Fruit fly (Drosophila melanogaster) whole organism, embryonic: ENCODE data around the gene CG43645.

ENCODE experiments used
- BEAF-32 ChIP-seq: fragments of 200-800 bp; sonication (Bioruptor generic); optimal IDR thresholded peaks from 3 replicates; lab custom pipeline; 2017; ENCODE audit warnings: missing biosample characterization, missing genetic modification characterization, mild to moderate bottlenecking, moderate library complexity, missing genetic modification reagents
- CG12236 ChIP-seq: fragments of 200-800 bp; sonication (Bioruptor generic); optimal IDR thresholded peaks from 2 replicates; lab custom pipeline; 2016; ENCODE audit warnings: missing biosample characterization, missing genetic modification characterization
- CG12659 ChIP-seq: fragments of 200-800 bp; sonication (Bioruptor generic); optimal IDR thresholded peaks from 3 replicates; lab custom pipeline; 2017; ENCODE audit warnings: mild to moderate bottlenecking, missing biosample characterization, missing genetic modification reagents, missing genetic modification characterization
- CG12744 ChIP-seq: fragments of 200-800 bp; sonication (Bioruptor generic); optimal IDR thresholded peaks from 2 replicates; lab custom pipeline; 2016; ENCODE audit warnings: missing biosample characterization, missing genetic modification characterization
- CG13287 ChIP-seq: fragments of 200-800 bp; sonication (Bioruptor generic); IDR thresholded peaks from 2 replicates; pipeline ENCODE4 v1.3.6; 2022; ENCODE audit warnings: missing biosample characterization, missing genetic modification characterization; ENCODE audit not compliant: partially characterized antibody
- CG1529 ChIP-seq: fragments of 200-800 bp; sonication (Bioruptor generic); optimal IDR thresholded peaks from 3 replicates; lab custom pipeline; 2018; ENCODE audit warnings: missing biosample characterization, missing genetic modification characterization
- CG15479 ChIP-seq: fragments of 200-800 bp; sonication (Bioruptor generic); optimal IDR thresholded peaks from 3 replicates; lab custom pipeline; 2019; ENCODE audit warnings: missing biosample characterization, mild to moderate bottlenecking, missing genetic modification characterization, moderate library complexity
- CG15601 ChIP-seq: fragments of 200-800 bp; sonication (Bioruptor generic); optimal IDR thresholded peaks from 3 replicates; lab custom pipeline; 2019; ENCODE audit warnings: missing biosample characterization, mild to moderate bottlenecking, missing genetic modification characterization, moderate library complexity
- CG15696 ChIP-seq: fragments of 200-800 bp; sonication (Bioruptor generic); optimal IDR thresholded peaks from 2 replicates; lab custom pipeline; 2019; ENCODE audit warnings: missing biosample characterization, mild to moderate bottlenecking, missing genetic modification characterization, moderate library complexity
- CG32532 ChIP-seq: fragments of 200-800 bp; sonication (Bioruptor generic); IDR thresholded peaks from 2 replicates; pipeline ENCODE4 v1.3.6; 2022; ENCODE audit warnings: missing biosample characterization, missing genetic modification characterization
- CG5245 ChIP-seq: fragments of 200-800 bp; sonication (Bioruptor generic); optimal IDR thresholded peaks from 3 replicates; lab custom pipeline; 2016; ENCODE audit warnings: missing biosample characterization, missing genetic modification characterization
- CG6272 ChIP-seq: fragments of 200-800 bp; sonication (Bioruptor generic); IDR thresholded peaks from 2 replicates; pipeline ENCODE4 v1.3.6; 2022; ENCODE audit warnings: missing biosample characterization, missing genetic modification characterization
- CG7271 ChIP-seq: fragments of 200-800 bp; sonication (Bioruptor generic); optimal IDR thresholded peaks from 2 replicates; lab custom pipeline; 2018; ENCODE audit warnings: missing biosample characterization, mild to moderate bottlenecking, missing genetic modification characterization, moderate library complexity
- CG9797 ChIP-seq: fragments of 200-800 bp; sonication (Bioruptor generic); optimal IDR thresholded peaks from 3 replicates; lab custom pipeline; 2018; ENCODE audit warnings: missing biosample characterization, mild to moderate bottlenecking, missing genetic modification characterization
- Doc2 ChIP-seq: fragments of 200-800 bp; sonication (Bioruptor generic); IDR thresholded peaks from 2 replicates; pipeline ENCODE4 v1.3.6; 2022; ENCODE audit warnings: missing biosample characterization, missing genetic modification characterization
- Dref ChIP-seq: fragments of 200-800 bp; sonication (Bioruptor generic); IDR thresholded peaks from 2 replicates; pipeline ENCODE4 v1.3.6; 2022; ENCODE audit warnings: missing biosample characterization, missing genetic modification characterization
- HLH54F ChIP-seq: fragments of 200-800 bp; sonication (Bioruptor generic); optimal IDR thresholded peaks from 3 replicates; lab custom pipeline; 2016; ENCODE audit warnings: missing biosample characterization, missing genetic modification characterization
- Hmr ChIP-seq: fragments of 200-800 bp; sonication (Bioruptor generic); optimal IDR thresholded peaks from 3 replicates; lab custom pipeline; 2017; ENCODE audit warnings: mild to moderate bottlenecking, missing biosample characterization, missing genetic modification reagents, missing genetic modification characterization
- Max ChIP-seq: fragments of 200-800 bp; sonication (Bioruptor generic); optimal IDR thresholded peaks from 2 replicates; lab custom pipeline; 2016; ENCODE audit warnings: missing biosample characterization, mild to moderate bottlenecking, missing genetic modification characterization
- Med ChIP-seq: fragments of 200-800 bp; sonication (Bioruptor generic); peaks from one replicate; lab custom pipeline; 2016; ENCODE audit warnings: missing biosample characterization, missing genetic modification characterization, mild to moderate bottlenecking, inconsistent platforms, moderate library complexity
- Nf-YB ChIP-seq: fragments of 200-800 bp; sonication (Bioruptor generic); optimal IDR thresholded peaks from 3 replicates; lab custom pipeline; 2019; ENCODE audit warnings: missing biosample characterization, mild to moderate bottlenecking, missing genetic modification characterization, moderate library complexity
- Opbp ChIP-seq: fragments of 200-800 bp; sonication (Bioruptor generic); IDR thresholded peaks from 3 replicates; pipeline ENCODE4 v1.3.6; 2022; ENCODE audit warnings: missing biosample characterization, missing genetic modification characterization; ENCODE audit not compliant: partially characterized antibody
- ac ChIP-seq: fragments of 200-800 bp; sonication (Bioruptor generic); optimal IDR thresholded peaks from 3 replicates; lab custom pipeline; 2017; ENCODE audit warnings: missing biosample characterization, mild to moderate bottlenecking, missing genetic modification characterization
- chinmo ChIP-seq: fragments of 200-800 bp; sonication (Bioruptor generic); IDR thresholded peaks from 4 replicates; pipeline ENCODE4 v1.3.6; 2022; ENCODE audit warnings: missing biosample characterization, missing genetic modification characterization; ENCODE audit not compliant: partially characterized antibody
- crp ChIP-seq, 2 experiments: fragments of 200-800 bp; sonication (Bioruptor generic); optimal IDR thresholded peaks; 2 replicates in 1 of 2; 3 replicates in 1 of 2; lab custom pipeline; 2017; ENCODE audit warnings: missing biosample characterization in 2 of 2, missing genetic modification characterization in 2 of 2, mild to moderate bottlenecking in 1 of 2, moderate library complexity in 1 of 2
- gfzf ChIP-seq: fragments of 200-800 bp; sonication (Bioruptor generic); optimal IDR thresholded peaks from 2 replicates; lab custom pipeline; 2016; ENCODE audit warnings: missing biosample characterization, mild to moderate bottlenecking, missing genetic modification characterization, moderate library complexity
- h ChIP-seq: fragments of >200 bp; optimal IDR thresholded peaks from 2 replicates; lab custom pipeline; 2017
- hb ChIP-seq: fragments of 200-800 bp; sonication (Bioruptor generic); IDR thresholded peaks from 3 replicates; pipeline ENCODE4 v1.3.6; 2022; ENCODE audit warnings: missing biosample characterization, missing genetic modification characterization; ENCODE audit not compliant: partially characterized antibody
- hkb ChIP-seq, 2 experiments: fragments of 200-800 bp in 1 of 2; fragments of >200 bp in 1 of 2; sonication (Bioruptor generic) in 1 of 2; IDR thresholded peaks in 1 of 2; optimal IDR thresholded peaks in 1 of 2; 2 replicates each; pipeline versions ENCODE4 v1.3.6 to Lab custom; 2017 to 2022; ENCODE audit warnings: missing biosample characterization in 1 of 2, missing genetic modification characterization in 1 of 2
- klu ChIP-seq: fragments of 200-800 bp; sonication (Bioruptor generic); IDR thresholded peaks from 2 replicates; pipeline ENCODE4 v1.3.6; 2022; ENCODE audit warnings: missing biosample characterization, missing genetic modification characterization
- knrl ChIP-seq: fragments of 200-800 bp; sonication (Bioruptor generic); IDR thresholded peaks from 3 replicates; pipeline ENCODE4 v1.3.6; 2022; ENCODE audit warnings: missing biosample characterization, missing genetic modification characterization; ENCODE audit not compliant: partially characterized antibody
- lbe ChIP-seq: fragments of 200-800 bp; sonication (Bioruptor generic); optimal IDR thresholded peaks from 2 replicates; lab custom pipeline; 2016; ENCODE audit warnings: missing biosample characterization, mild to moderate bottlenecking, missing genetic modification characterization
- nau ChIP-seq: fragments of 200-800 bp; sonication (Bioruptor generic); optimal IDR thresholded peaks from 3 replicates; lab custom pipeline; 2017; ENCODE audit warnings: missing biosample characterization, mild to moderate bottlenecking, missing genetic modification characterization, missing genetic modification reagents
- nerfin-2 ChIP-seq: fragments of 200-800 bp; sonication (Bioruptor generic); IDR thresholded peaks from 2 replicates; pipeline ENCODE4 v1.3.6; 2022; ENCODE audit warnings: missing biosample characterization, missing genetic modification characterization; ENCODE audit not compliant: partially characterized antibody
- nmo ChIP-seq: fragments of 200-800 bp; sonication (Bioruptor generic); optimal IDR thresholded peaks from 2 replicates; lab custom pipeline; 2018; ENCODE audit warnings: missing biosample characterization, mild to moderate bottlenecking, missing genetic modification characterization, moderate library complexity
- pita ChIP-seq: fragments of 200-800 bp; sonication (Bioruptor generic); optimal IDR thresholded peaks from 2 replicates; lab custom pipeline; 2017; ENCODE audit warnings: missing biosample characterization, mild to moderate bottlenecking, missing genetic modification characterization
- rib ChIP-seq: fragments of 200-800 bp; sonication (Bioruptor generic); IDR thresholded peaks from 2 replicates; pipeline ENCODE4 v1.3.6; 2022; ENCODE audit warnings: missing biosample characterization, missing genetic modification characterization
- scrt ChIP-seq: fragments of 200-800 bp; sonication (Bioruptor generic); optimal IDR thresholded peaks from 2 replicates; lab custom pipeline; 2018; ENCODE audit warnings: missing biosample characterization, mild to moderate bottlenecking, missing genetic modification characterization, moderate library complexity
- sens ChIP-seq: fragments of 200-800 bp; sonication (Bioruptor generic); peaks from one replicate; lab custom pipeline; 2016; ENCODE audit warnings: missing biosample characterization, missing genetic modification characterization
- tgo ChIP-seq: fragments of 200-800 bp; sonication (Bioruptor generic); IDR thresholded peaks from 3 replicates; pipeline ENCODE4 v1.3.6; 2022; ENCODE audit warnings: missing biosample characterization, missing genetic modification characterization
- toy ChIP-seq: fragments of 200-800 bp; sonication (Bioruptor generic); IDR thresholded peaks from 2 replicates; pipeline ENCODE4 v1.3.6; 2022; ENCODE audit warnings: missing biosample characterization, missing genetic modification characterization
- trem ChIP-seq: fragments of 200-800 bp; optimal IDR thresholded peaks from 3 replicates; lab custom pipeline; 2019; ENCODE audit warnings: missing biosample characterization, mild to moderate bottlenecking, missing genetic modification characterization, moderate library complexity
- unc-4 ChIP-seq: fragments of 200-800 bp; sonication (Bioruptor generic); IDR thresholded peaks from 2 replicates; pipeline ENCODE4 v1.3.6; 2022; ENCODE audit warnings: missing biosample characterization, missing genetic modification characterization; ENCODE audit not compliant: partially characterized antibody
- vnd ChIP-seq: fragments of 200-800 bp; sonication (Bioruptor generic); IDR thresholded peaks from 3 replicates; pipeline ENCODE4 v1.3.6; 2022; ENCODE audit warnings: missing biosample characterization, missing genetic modification characterization; ENCODE audit not compliant: partially characterized antibody
- zen ChIP-seq: fragments of 200-800 bp; sonication (Bioruptor generic); optimal IDR thresholded peaks from 3 replicates; lab custom pipeline; 2018; ENCODE audit warnings: missing biosample characterization, mild to moderate bottlenecking, missing genetic modification characterization, moderate library complexity
- zfh2 ChIP-seq: fragments of 200-800 bp; sonication (Bioruptor generic); optimal IDR thresholded peaks from 2 replicates; lab custom pipeline; 2016; ENCODE audit warnings: missing biosample characterization, missing genetic modification characterization

The CG43645 gene

DNA sequence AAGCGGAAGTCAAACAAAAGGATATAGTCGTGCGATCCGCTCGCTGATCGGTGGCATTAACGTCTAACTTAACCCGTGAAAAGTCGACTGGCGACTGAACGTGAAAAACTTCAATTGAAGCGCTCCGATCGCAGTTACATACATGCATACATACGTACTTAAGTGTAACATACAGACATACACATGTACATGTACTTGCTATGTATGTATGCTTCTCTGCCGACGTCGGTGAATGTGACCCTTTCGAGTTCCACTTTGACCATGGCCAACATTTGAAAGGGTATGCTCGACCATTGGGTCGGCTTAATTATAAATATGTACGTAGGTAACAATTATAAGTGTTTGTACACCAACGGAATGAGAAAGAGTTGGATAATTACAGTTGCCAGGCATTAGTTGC lies 11.6 kb downstream of the CG43645 start, which contains the start of gene qua (continued):
- TF ChIP-seq CG1529 (no peak), ac (GFP tag; lab: Kevin White, UChicago) (no peak), CG15479 (GFP tag; lab: Kevin White, UChicago) (no peak), Nf-YB (no peak), h (lab: Kevin White, UChicago) (no peak), toy (GFP tag; lab: Robert Waterston, UW) (no peak), CG15696 (tag; lab: Kevin White, UChicago) (no peak), Med (GFP tag; lab: Kevin White, UChicago) (peak; percentile 16)

DNA sequence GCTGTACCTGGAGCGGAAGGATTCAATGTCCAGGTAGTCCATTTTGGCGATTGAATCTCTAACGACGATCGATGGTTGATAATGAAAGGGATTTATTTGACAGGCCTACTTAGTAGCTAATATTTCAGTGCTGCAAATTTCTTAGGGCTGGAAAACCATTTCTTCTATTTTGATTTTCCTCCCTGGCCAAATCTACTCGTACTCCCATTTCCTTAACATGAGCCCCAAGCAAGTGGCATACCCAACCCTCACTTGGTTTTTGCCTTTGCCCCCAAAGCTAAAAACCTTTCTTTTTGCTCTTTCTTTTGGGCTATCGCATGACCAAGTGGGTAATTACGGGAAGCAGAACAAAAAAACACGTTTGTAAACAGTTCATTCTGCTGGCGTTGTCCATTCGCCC lies 13.2 kb downstream of the CG43645 start, which contains the start of gene CG15142:
Gene CG15142 (minus strand): TSS at position 101 of the 400 bp plus-strand sequence.
- no peak for TF ChIP-seq hkb (optimal IDR thresholded peaks at IDR 0.05; lab: Kevin White, UChicago)
- no peak for TF ChIP-seq hkb (GFP tag; IDR thresholded peaks at IDR 0.05; lab: Robert Waterston, UW)
- no peak for TF ChIP-seq CG7271 (tag; lab: Kevin White, UChicago)
- TF ChIP-seq hb: no peak
- peak; percentile 2 for TF ChIP-seq sens (GFP tag; lab: Kevin White, UChicago)
- TF ChIP-seq CG12744 (GFP tag; lab: Kevin White, UChicago): no peak
- TF ChIP-seq CG6272: no peak
- TF ChIP-seq chinmo (GFP tag; lab: Robert Waterston, UW): no peak

dm6 chr2L:17500946-17501451 lies 15.4 kb downstream of the CG43645 start, which contains the start of the genes mEFTs and Dhc36C:
Gene mEFTs (minus strand): TSS chr2L:17501106.
Gene Dhc36C (plus strand): TSS chr2L:17501401.
- peak; percentile 69 for TF ChIP-seq nerfin-2
- TF ChIP-seq CG32532 (GFP tag; lab: Robert Waterston, UW): no peak
- peak; percentile 85 for TF ChIP-seq unc-4 (GFP tag; lab: Robert Waterston, UW)
- no peak for TF ChIP-seq Doc2 (GFP tag; lab: Robert Waterston, UW)
- peak; percentile 95 for TF ChIP-seq Opbp (GFP tag; lab: Robert Waterston, UW)
- peak; percentile 74; the same call in 2 of the 3 replicates for TF ChIP-seq hb
- TF ChIP-seq lbe (GFP tag; lab: Kevin White, UChicago): no peak
- peak; percentile 51 for TF ChIP-seq zen (tag; lab: Kevin White, UChicago)
- TF ChIP-seq CG12236: no peak
- TF ChIP-seq CG5245: no peak
- peak; percentile 18 for TF ChIP-seq CG12659 (GFP tag; lab: Kevin White, UChicago)
- TF ChIP-seq scrt (GFP tag; lab: Kevin White, UChicago): peak; percentile 45
- TF ChIP-seq CG15601 (tag; lab: Kevin White, UChicago): peak; percentile 8
- peak; percentile 89 for TF ChIP-seq CG13287
- TF ChIP-seq trem: peak; percentile 51
- TF ChIP-seq knrl (GFP tag; lab: Robert Waterston, UW): peak; percentile 87
- peak; percentile 36 for TF ChIP-seq CG9797 (GFP tag; lab: Kevin White, UChicago)
- TF ChIP-seq gfzf (GFP tag; lab: Kevin White, UChicago): peak; percentile 43
- peak; percentile 75 for TF ChIP-seq pita
- peak; percentile 70 for TF ChIP-seq Max (GFP tag; lab: Kevin White, UChicago)
- TF ChIP-seq tgo: no peak
- TF ChIP-seq Hmr (GFP tag; lab: Kevin White, UChicago): peak; percentile 38
- TF ChIP-seq BEAF-32: peak; percentile 86
- TF ChIP-seq zfh2 (GFP tag; lab: Kevin White, UChicago): no peak
- TF ChIP-seq HLH54F: no peak
- peak; percentile 82 to 97 for TF ChIP-seq crp (GFP tag; optimal IDR thresholded peaks at IDR 0.05; lab: Kevin White, UChicago)
- TF ChIP-seq nau: no peak
- TF ChIP-seq vnd (GFP tag; lab: Robert Waterston, UW): peak; percentile 62; the same call in 2 of the 3 replicates
- TF ChIP-seq klu (GFP tag; lab: Robert Waterston, UW): no peak
- TF ChIP-seq nmo (GFP tag; lab: Kevin White, UChicago): peak; percentile 42
- TF ChIP-seq Dref: peak; percentile 83
- TF ChIP-seq rib (GFP tag; lab: Robert Waterston, UW): no peak
